Fruit fly (Drosophila melanogaster): ENCODE data around the gene CG13784.

Gene CG13784

dm6 chr2L:7154861-7155594, 64.8 kb downstream of the CG13784 start (continued):
- TF ChIP-seq ara (GFP tag; IDR thresholded peaks at IDR 0.05) (peak; percentile 64; the same call in 1 of the 2 replicates), CG9817 (tag; optimal IDR thresholded peaks at IDR 0.05) (peak; percentile 14), tgo (GFP tag; IDR thresholded peaks at IDR 0.05) (peak; percentile 30; the same call in 1 of the 3 replicates), CG6813 (GFP tag; optimal IDR thresholded peaks at IDR 0.05) (no peak), usp (GFP tag; optimal IDR thresholded peaks at IDR 0.05) (no peak), CG7839 (tag; optimal IDR thresholded peaks at IDR 0.05) (peak; percentile 50), Vsx1 (GFP tag; optimal IDR thresholded peaks at IDR 0.05) (no peak), esg (GFP tag; conservative IDR thresholded peaks at IDR 0.05) (peak; percentile 38; the same call in 1 of the 2 replicates), CG12769 (tag; optimal IDR thresholded peaks at IDR 0.05) (peak; percentile 44), CG12071 (GFP tag; optimal IDR thresholded peaks at IDR 0.05) (no peak), nom (GFP tag; optimal IDR thresholded peaks at IDR 0.05) (no peak), Ets65A (GFP tag) (peak; percentile 96), HLH4C (GFP tag; IDR thresholded peaks at IDR 0.05; ENCODE audit: partially characterized antibody) (no peak), CG2129 (GFP tag; IDR thresholded peaks at IDR 0.05; ENCODE audit: partially characterized antibody) (no peak), sens-2 (GFP tag; IDR thresholded peaks at IDR 0.05) (no peak)

Measured in whole organism, embryonic.